Fruit fly (Drosophila melanogaster): ENCODE results near the gene Sid.

Sid gene

dm6 chr3R:28677527-28678134, 7.1 kb downstream of the Sid start:
- TF ChIP-seq pan (optimal IDR thresholded peaks at IDR 0.05) = no peak
- no peak for TF ChIP-seq usp (GFP tag; optimal IDR thresholded peaks at IDR 0.05)
- no peak for TF ChIP-seq Dll (optimal IDR thresholded peaks at IDR 0.05)
- no peak for TF ChIP-seq psq (optimal IDR thresholded peaks at IDR 0.05)
- no peak for TF ChIP-seq EcR (GFP tag; optimal IDR thresholded peaks at IDR 0.05)
- no peak for TF ChIP-seq CG8478 (optimal IDR thresholded peaks at IDR 0.05)

dm6 chr3R:28679583-28679982, 9.1 kb downstream of the Sid start:
- no peak for TF ChIP-seq psq (optimal IDR thresholded peaks at IDR 0.05)
- TF ChIP-seq usp (GFP tag; optimal IDR thresholded peaks at IDR 0.05) = no peak
- TF ChIP-seq pan (optimal IDR thresholded peaks at IDR 0.05) = no peak
- no peak for TF ChIP-seq CG8478 (optimal IDR thresholded peaks at IDR 0.05)
- no peak for TF ChIP-seq Dll (optimal IDR thresholded peaks at IDR 0.05)
- no peak for TF ChIP-seq EcR (GFP tag; optimal IDR thresholded peaks at IDR 0.05)

dm6 chr3R:28681834-28682464, 11.4 kb downstream of the Sid start:
- no peak for TF ChIP-seq CG8478 (optimal IDR thresholded peaks at IDR 0.05)
- no peak for TF ChIP-seq Dll (optimal IDR thresholded peaks at IDR 0.05)
- TF ChIP-seq usp (GFP tag; optimal IDR thresholded peaks at IDR 0.05) = no peak
- no peak for TF ChIP-seq psq (optimal IDR thresholded peaks at IDR 0.05)
- no peak for TF ChIP-seq pan (optimal IDR thresholded peaks at IDR 0.05)
- no peak for TF ChIP-seq EcR (GFP tag; optimal IDR thresholded peaks at IDR 0.05)

- no peak for TF ChIP-seq EcR (GFP tag; optimal IDR thresholded peaks at IDR 0.05)
- TF ChIP-seq usp (GFP tag; optimal IDR thresholded peaks at IDR 0.05) = no peak
- TF ChIP-seq pan (optimal IDR thresholded peaks at IDR 0.05) = no peak
- no peak for TF ChIP-seq Dll (optimal IDR thresholded peaks at IDR 0.05)
- TF ChIP-seq psq (optimal IDR thresholded peaks at IDR 0.05) = no peak
- TF ChIP-seq CG8478 (optimal IDR thresholded peaks at IDR 0.05) = no peak
Observed at dm6 chr3R:28685558-28685957, 15.1 kb downstream of the Sid start.

- TF ChIP-seq usp (GFP tag; optimal IDR thresholded peaks at IDR 0.05) (no peak), CG8478 (optimal IDR thresholded peaks at IDR 0.05) (no peak), psq (optimal IDR thresholded peaks at IDR 0.05) (no peak), EcR (GFP tag; optimal IDR thresholded peaks at IDR 0.05) (no peak), Dll (optimal IDR thresholded peaks at IDR 0.05) (no peak), pan (optimal IDR thresholded peaks at IDR 0.05) (no peak)
Observed at dm6 chr3R:28687969-28688368, 17.5 kb downstream of the Sid start.

dm6 chr3R:28695993-28696392, 25.5 kb downstream of the Sid start, which contains the start of gene htt:
Gene htt (plus strand): TSS chr3R:28696242.
- TF ChIP-seq EcR (GFP tag; optimal IDR thresholded peaks at IDR 0.05) (no peak), Dll (optimal IDR thresholded peaks at IDR 0.05) (no peak), usp (GFP tag; optimal IDR thresholded peaks at IDR 0.05) (no peak)

All from whole organism.